Fruit fly (Drosophila melanogaster) whole organism, wandering third instar larva: ENCODE measurements around the gene CG4617.

ENCODE experiments used
- CG32264 ChIP-seq: fragments of 200-800 bp; sonication (Bioruptor generic); optimal IDR thresholded peaks from 2 replicates; lab custom pipeline; 2016; ENCODE audit warnings: missing biosample characterization, missing genetic modification characterization
- CrebA ChIP-seq: fragments of 200-800 bp; sonication (Bioruptor generic); optimal IDR thresholded peaks from 2 replicates; lab custom pipeline; 2016; ENCODE audit warnings: missing biosample characterization, mild to moderate bottlenecking, missing genetic modification characterization, borderline replicate concordance
- Dif ChIP-seq: fragments of 200-275, 200-300 bp; sonication (Bioruptor generic); optimal IDR thresholded peaks from 2 replicates; lab custom pipeline; 2018; ENCODE audit warnings: missing biosample characterization, missing genetic modification characterization; ENCODE audit not compliant: partially characterized antibody
- GATAd ChIP-seq: sonication (Bioruptor generic); optimal IDR thresholded peaks from 2 replicates; lab custom pipeline; 2016; ENCODE audit warnings: missing biosample characterization, missing genetic modification characterization
- HLH106 ChIP-seq: fragments of 200-800 bp; optimal IDR thresholded peaks from 3 replicates; lab custom pipeline; 2019; ENCODE audit warnings: missing biosample characterization, mild to moderate bottlenecking, missing genetic modification characterization, moderate library complexity
- Jra ChIP-seq: sonication (Bioruptor generic); optimal IDR thresholded peaks from 2 replicates; lab custom pipeline; 2016; ENCODE audit warnings: missing biosample characterization, missing genetic modification characterization
- Myc ChIP-seq: fragments of >200 bp; optimal IDR thresholded peaks from 2 replicates; lab custom pipeline; 2017
- OdsH ChIP-seq: fragments of 200-800 bp; sonication (Bioruptor generic); optimal IDR thresholded peaks from 2 replicates; lab custom pipeline; 2016; ENCODE audit warnings: missing biosample characterization, mild to moderate bottlenecking, missing genetic modification characterization
- Rel ChIP-seq, 2 experiments: fragments of 200-800 bp; sonication (Bioruptor generic) in 1 of 2; optimal IDR thresholded peaks; 2 replicates in 1 of 2; 3 replicates in 1 of 2; lab custom pipeline; 2016 to 2019; ENCODE audit warnings: mild to moderate bottlenecking in 2 of 2, missing biosample characterization in 2 of 2, missing genetic modification characterization in 2 of 2, moderate library complexity in 1 of 2
- br ChIP-seq: fragments of 200-800 bp; sonication (Bioruptor generic); optimal IDR thresholded peaks from 2 replicates; lab custom pipeline; 2016; ENCODE audit warnings: missing biosample characterization, missing genetic modification characterization
- dmrt93B ChIP-seq: fragments of 200-800 bp; sonication (Bioruptor generic); optimal IDR thresholded peaks from 2 replicates; lab custom pipeline; 2018; ENCODE audit warnings: missing biosample characterization, mild to moderate bottlenecking, missing genetic modification characterization
- ey ChIP-seq: fragments of 200-800 bp; sonication (Bioruptor generic); optimal IDR thresholded peaks from 2 replicates; lab custom pipeline; 2016; ENCODE audit warnings: missing biosample characterization, missing genetic modification characterization
- fru ChIP-seq: fragments of 200-800 bp; sonication (Bioruptor generic); optimal IDR thresholded peaks from 3 replicates; lab custom pipeline; 2016; ENCODE audit warnings: missing biosample characterization, mild to moderate bottlenecking, missing genetic modification characterization
- h ChIP-seq: fragments of 200-800 bp; sonication (Bioruptor generic); optimal IDR thresholded peaks from 3 replicates; lab custom pipeline; 2016; ENCODE audit warnings: missing biosample characterization, mild to moderate bottlenecking, missing genetic modification characterization
- lola ChIP-seq: fragments of >200 bp; optimal IDR thresholded peaks from 2 replicates; lab custom pipeline; 2017; ENCODE audit warnings: missing biosample characterization, missing genetic modification characterization
- sage ChIP-seq: fragments of 200-800 bp; sonication (Bioruptor generic); optimal IDR thresholded peaks from 2 replicates; lab custom pipeline; 2016; ENCODE audit warnings: missing biosample characterization, mild to moderate bottlenecking, missing genetic modification characterization
- woc ChIP-seq: sonication (Bioruptor generic); optimal IDR thresholded peaks from 2 replicates; lab custom pipeline; 2016; ENCODE audit warnings: missing biosample characterization, mild to moderate bottlenecking, missing genetic modification characterization

Gene CG4617

dm6 chrX:7058973-7059372 lies 45.3 kb downstream of the CG4617 start:
- TF ChIP-seq CrebA (GFP tag; lab: Kevin White, UChicago): no peak
- TF ChIP-seq lola: no peak
- TF ChIP-seq ey: no peak
- no peak for TF ChIP-seq fru (GFP tag; lab: Kevin White, UChicago)
- TF ChIP-seq woc: no peak
- TF ChIP-seq HLH106: no peak
- TF ChIP-seq OdsH (GFP tag; lab: Kevin White, UChicago): no peak
- TF ChIP-seq br (GFP tag; lab: Kevin White, UChicago): no peak
- TF ChIP-seq dmrt93B: no peak
- TF ChIP-seq CG32264 (GFP tag; lab: Kevin White, UChicago): no peak
- TF ChIP-seq Jra (GFP tag; lab: Kevin White, UChicago): no peak
- TF ChIP-seq sage (GFP tag; lab: Kevin White, UChicago): no peak
- TF ChIP-seq GATAd: no peak
- TF ChIP-seq Myc (lab: Kevin White, UChicago): no peak
- TF ChIP-seq Rel (GFP tag; optimal IDR thresholded peaks at IDR 0.05; lab: Kevin White, UChicago): no peak
- no peak for TF ChIP-seq Rel (tag; optimal IDR thresholded peaks at IDR 0.05; lab: Kevin White, UChicago)
- no peak for TF ChIP-seq Dif (GFP tag; lab: Kevin White, UChicago)
- TF ChIP-seq h: no peak
